Worm (Caenorhabditis elegans) whole organism, L4 larva: Measurements from ENCODE around the gene ekl-5.

Experiments
- F37D6.2 ChIP-seq: sonication (generic microtip); optimal IDR thresholded peaks from 2 replicates; lab custom pipeline; 2016; ENCODE audit warnings: mild to moderate bottlenecking, missing genetic modification characterization, missing compliant biosample characterization
- T26A8.4 ChIP-seq: fragments of 200-800 bp; sonication (Bioruptor generic); IDR thresholded peaks from 2 replicates; pipeline ENCODE4 v1.3.6; 2022; ENCODE audit warnings: missing genetic modification characterization, missing compliant biosample characterization
- ZK546.5 ChIP-seq, 2 experiments: sonication (generic microtip); optimal IDR thresholded peaks; 2 replicates each; lab custom pipeline; 2017; ENCODE audit warnings: missing biosample characterization in 2 of 2, missing genetic modification characterization in 2 of 2
- aha-1 ChIP-seq: fragments of 150-350 bp; peaks from one replicate; lab custom pipeline; 2014; ENCODE audit warnings: missing biosample characterization, missing genetic modification characterization
- aly-2 ChIP-seq: sonication (generic microtip); optimal IDR thresholded peaks from 2 replicates; lab custom pipeline; 2018; ENCODE audit warnings: missing biosample characterization, missing genetic modification characterization
- attf-4 ChIP-seq: sonication (generic microtip); optimal IDR thresholded peaks from 3 replicates; lab custom pipeline; 2017; ENCODE audit warnings: missing biosample characterization, missing genetic modification characterization
- ceh-20 ChIP-seq: fragments of 200-800 bp; sonication (Bioruptor generic); IDR thresholded peaks from 2 replicates; pipeline ENCODE4 v1.3.6; 2022; ENCODE audit warnings: missing genetic modification reagents, missing genetic modification characterization, missing compliant biosample characterization
- ceh-28 ChIP-seq: fragments of 150-350 bp; optimal IDR thresholded peaks from 2 replicates; lab custom pipeline; 2014; ENCODE audit warnings: missing biosample characterization, missing genetic modification reagents, missing genetic modification characterization
- ceh-44 ChIP-seq: fragments of 200-800 bp; sonication (Bioruptor generic); IDR thresholded peaks from 2 replicates; pipeline ENCODE4 v1.3.6; 2022; ENCODE audit warnings: missing genetic modification reagents, missing genetic modification characterization, missing compliant biosample characterization
- ceh-82 ChIP-seq: sonication (generic microtip); optimal IDR thresholded peaks from 2 replicates; lab custom pipeline; 2017; ENCODE audit warnings: missing biosample characterization, missing genetic modification characterization
- ctbp-1 ChIP-seq: fragments of 200-800 bp; sonication (Bioruptor generic); IDR thresholded peaks from 2 replicates; pipeline ENCODE4 v1.3.6; 2022; ENCODE audit warnings: missing genetic modification reagents, missing genetic modification characterization, missing compliant biosample characterization
- daf-8 ChIP-seq: fragments of 200-800 bp; sonication (Bioruptor generic); IDR thresholded peaks from 2 replicates; pipeline ENCODE4 v1.3.6; 2022; ENCODE audit warnings: missing genetic modification characterization, missing compliant biosample characterization
- duxl-1 ChIP-seq: sonication (generic microtip); optimal IDR thresholded peaks from 2 replicates; lab custom pipeline; 2016; ENCODE audit warnings: mild to moderate bottlenecking, missing genetic modification characterization, moderate library complexity, missing compliant biosample characterization; ENCODE audit not compliant: poor library complexity
- fos-1 ChIP-seq: fragments of 150-350 bp; optimal IDR thresholded peaks from 2 replicates; lab custom pipeline; 2014; ENCODE audit warnings: missing biosample characterization, missing genetic modification characterization
- hif-1 ChIP-seq, 2 experiments: sonication (generic microtip); optimal IDR thresholded peaks; 2 replicates each; lab custom pipeline; 2016 to 2017; ENCODE audit warnings: missing compliant biosample characterization in 2 of 2, missing genetic modification characterization in 2 of 2, missing genetic modification reagents in 2 of 2, missing genotype in 2 of 2, mild to moderate bottlenecking in 1 of 2
- hlh-30 ChIP-seq: sonication (generic microtip); optimal IDR thresholded peaks from 2 replicates; lab custom pipeline; 2017; ENCODE audit warnings: antibody characterized with exemption, mild to moderate bottlenecking, missing genetic modification characterization, missing compliant biosample characterization; ENCODE audit not compliant: insufficient read depth
- hmg-1.1 ChIP-seq: fragments of 200-800 bp; sonication (Bioruptor generic); IDR thresholded peaks from 2 replicates; pipeline ENCODE4 v1.3.6; 2022; ENCODE audit warnings: missing genetic modification reagents, missing genetic modification characterization, missing compliant biosample characterization
- lin-1 ChIP-seq: fragments of 200-800 bp; sonication (Bioruptor generic); IDR thresholded peaks from 2 replicates; pipeline ENCODE4 v1.3.6; 2022; ENCODE audit warnings: missing genetic modification reagents, missing genetic modification characterization, missing compliant biosample characterization
- lin-13 ChIP-seq: fragments of 150-350 bp; optimal IDR thresholded peaks from 2 replicates; lab custom pipeline; 2014; ENCODE audit warnings: missing biosample characterization, missing genetic modification reagents, missing genetic modification characterization
- lin-29 ChIP-seq: fragments of 200-800 bp; sonication (Bioruptor generic); IDR thresholded peaks from 2 replicates; pipeline ENCODE4 v1.3.6; 2022; ENCODE audit warnings: missing genetic modification reagents, missing genetic modification characterization, missing compliant biosample characterization
- lin-39 ChIP-seq: fragments of 150-350 bp; optimal IDR thresholded peaks from 2 replicates; lab custom pipeline; 2014; ENCODE audit warnings: missing biosample characterization, missing genetic modification reagents, missing genetic modification characterization
- lsy-2 ChIP-seq, 2 experiments: fragments of 150-350 bp in 1 of 2; sonication (generic microtip) in 1 of 2; optimal IDR thresholded peaks; 2 replicates each; lab custom pipeline; 2014 to 2017; ENCODE audit warnings: missing biosample characterization in 2 of 2, missing genetic modification characterization in 2 of 2
- mdl-1 ChIP-seq, 2 experiments: fragments of 150-350 bp in 1 of 2; sonication (generic microtip) in 1 of 2; optimal IDR thresholded peaks; 2 replicates each; lab custom pipeline; 2014 to 2017; ENCODE audit warnings: missing biosample characterization in 2 of 2, missing genetic modification characterization in 2 of 2
- mxl-3 ChIP-seq: fragments of 200-800 bp; sonication (Bioruptor generic); optimal IDR thresholded peaks from 2 replicates; lab custom pipeline; 2018; ENCODE audit warnings: mild to moderate bottlenecking, missing genetic modification characterization, missing compliant biosample characterization
- nhr-11 ChIP-seq: fragments of 150-350 bp; optimal IDR thresholded peaks from 2 replicates; lab custom pipeline; 2014; ENCODE audit warnings: missing biosample characterization, missing genetic modification characterization
- nhr-28 ChIP-seq: fragments of 150-350 bp; optimal IDR thresholded peaks from 2 replicates; lab custom pipeline; 2014; ENCODE audit warnings: missing biosample characterization, missing genetic modification characterization
- nhr-41 ChIP-seq: fragments of 200-800 bp; sonication (Bioruptor generic); IDR thresholded peaks from 2 replicates; pipeline ENCODE4 v1.3.6; 2022; ENCODE audit warnings: missing genetic modification reagents, missing genetic modification characterization, missing compliant biosample characterization
- nhr-6 ChIP-seq: fragments of 150-350 bp; optimal IDR thresholded peaks from 2 replicates; lab custom pipeline; 2014; ENCODE audit warnings: missing biosample characterization, missing genetic modification characterization
- pha-4 ChIP-seq, 2 experiments: fragments of 150-350 bp in 1 of 2; fragments of 200-800 bp in 1 of 2; sonication (Bioruptor generic) in 1 of 2; IDR thresholded peaks in 1 of 2; optimal IDR thresholded peaks in 1 of 2; 2 replicates each; pipeline versions ENCODE4 v1.3.6 to Lab custom; 2014 to 2022; ENCODE audit warnings: missing genetic modification characterization in 2 of 2, missing genetic modification reagents in 2 of 2, missing biosample characterization in 1 of 2, missing compliant biosample characterization in 1 of 2
- php-3 ChIP-seq: fragments of 200-800 bp; sonication (Bioruptor generic); IDR thresholded peaks from 2 replicates; pipeline ENCODE4 v1.3.6; 2022; ENCODE audit warnings: missing genetic modification reagents, missing genetic modification characterization, missing compliant biosample characterization
- sdz-12 ChIP-seq: fragments of 200-800 bp; sonication (Bioruptor generic); optimal IDR thresholded peaks from 2 replicates; lab custom pipeline; 2018; ENCODE audit warnings: mild to moderate bottlenecking, missing genetic modification characterization, missing compliant biosample characterization
- skn-1 ChIP-seq: fragments of 150-350 bp; optimal IDR thresholded peaks from 2 replicates; lab custom pipeline; 2014; ENCODE audit warnings: missing biosample characterization, missing genetic modification characterization
- snpc-4 ChIP-seq: fragments of 150-350 bp; optimal IDR thresholded peaks from 2 replicates; lab custom pipeline; 2014; ENCODE audit warnings: missing biosample characterization, missing genetic modification characterization
- tra-1 ChIP-seq: fragments of 200-800 bp; sonication (Bioruptor generic); IDR thresholded peaks from 2 replicates; pipeline ENCODE4 v1.3.6; 2022; ENCODE audit warnings: missing genetic modification reagents, missing genetic modification characterization, missing compliant biosample characterization
- unc-62 ChIP-seq, 3 experiments: fragments of 150-350 bp in 1 of 3; sonication (generic microtip); optimal IDR thresholded peaks in 2 of 3; peaks in 1 of 3; 1 replicate in 1 of 3; 2 replicates in 2 of 3; lab custom pipeline; 2014 to 2017; ENCODE audit warnings: missing biosample characterization in 3 of 3, missing genetic modification characterization in 3 of 3, missing genetic modification reagents in 3 of 3, missing genotype in 1 of 3
- vab-7 ChIP-seq: fragments of 200-800 bp; sonication (Bioruptor generic); IDR thresholded peaks from 2 replicates; pipeline ENCODE4 v1.3.6; 2022; ENCODE audit warnings: missing genetic modification reagents, missing genetic modification characterization, missing compliant biosample characterization
- zag-1 ChIP-seq: fragments of 150-350 bp; optimal IDR thresholded peaks from 2 replicates; lab custom pipeline; 2014; ENCODE audit warnings: missing biosample characterization, missing genetic modification characterization
- zip-2 ChIP-seq: fragments of 150-350 bp; optimal IDR thresholded peaks from 2 replicates; lab custom pipeline; 2014; ENCODE audit warnings: missing biosample characterization, missing genetic modification characterization
- ztf-11 ChIP-seq: fragments of 150-350 bp; optimal IDR thresholded peaks from 2 replicates; lab custom pipeline; 2014; ENCODE audit warnings: missing biosample characterization, missing genetic modification characterization

ekl-5 gene

ce11 chrX:13945524-13945923 is 28.6 kb upstream of the ekl-5 start (continued):
- TF ChIP-seq ctbp-1 (GFP tag; lab: Robert Waterston, UW) (peak; percentile 81; the same call in 1 of the 2 replicates), nhr-11 (tag; lab: Kevin White, UChicago) (peak; percentile 62), tra-1 (GFP tag; lab: Robert Waterston, UW) (0 out of 2 replicates have a peak, but pooled peaks have one; percentile 49), lin-13 (GFP tag; lab: Kevin White, UChicago) (peak; percentile 47), aly-2 (no peak), mxl-3 (peak; percentile 81), mdl-1 (tag; optimal IDR thresholded peaks at IDR 0.05; lab: Kevin White, UChicago) (peak; percentile 62 to 87), duxl-1 (peak; percentile 9), hlh-30 (tag; lab: Kevin White, UChicago) (peak; percentile 85), ceh-20 (GFP tag; lab: Robert Waterston, UW) (peak; percentile 74), daf-8 (GFP tag; lab: Robert Waterston, UW) (no peak), nhr-6 (peak; percentile 64), F37D6.2 (tag; lab: Kevin White, UChicago) (peak; percentile 69), pha-4 (GFP tag; IDR thresholded peaks at IDR 0.05; lab: Robert Waterston, UW) (peak; percentile 36; the same call in 1 of the 2 replicates), pha-4 (tag; optimal IDR thresholded peaks at IDR 0.05; lab: Kevin White, UChicago) (no peak), zag-1 (no peak), ceh-82 (tag; lab: Kevin White, UChicago) (no peak), lin-29 (GFP tag; lab: Robert Waterston, UW) (no peak), sdz-12 (GFP tag; lab: Kevin White, UChicago) (no peak), nhr-28 (peak; percentile 39), vab-7 (GFP tag; lab: Robert Waterston, UW) (peak; percentile 35; the same call in 1 of the 2 replicates), lin-1 (GFP tag; lab: Robert Waterston, UW) (no peak), ceh-44 (GFP tag; lab: Robert Waterston, UW) (0 out of 2 replicates have a peak, but pooled peaks have one; percentile 33), T26A8.4 (peak; percentile 43; the same call in 1 of the 2 replicates), fos-1 (no peak), hmg-1.1 (GFP tag; lab: Robert Waterston, UW) (peak; percentile 90), lsy-2 (tag; optimal IDR thresholded peaks at IDR 0.05; lab: Kevin White, UChicago) (peak; percentile 30 to 47), hif-1 (tag; optimal IDR thresholded peaks at IDR 0.05; lab: Kevin White, UChicago) (peak in 1 of 2 experiments; percentile 70), zip-2 (tag; lab: Kevin White, UChicago) (peak; percentile 20), snpc-4 (tag; lab: Kevin White, UChicago) (peak; percentile 57), unc-62 (GFP tag; optimal IDR thresholded peaks at IDR 0.05 in 1 of 2; lab: Kevin White, UChicago) (peak in 1 of 2 experiments; percentile 93), unc-62 (tag; optimal IDR thresholded peaks at IDR 0.05; lab: Kevin White, UChicago) (no peak)

- no peak for TF ChIP-seq nhr-41 (GFP tag; lab: Robert Waterston, UW)
- TF ChIP-seq lin-39 (tag; lab: Kevin White, UChicago) = no peak
- TF ChIP-seq mdl-1 (tag; optimal IDR thresholded peaks at IDR 0.05; lab: Kevin White, UChicago) = no peak
- peak; percentile 95 for TF ChIP-seq aha-1 (tag; lab: Kevin White, UChicago)
- no peak for TF ChIP-seq skn-1
Observed at ce11 chrX:13945090-13945489, 28.1 kb upstream of the ekl-5 start.

- TF ChIP-seq ztf-11 (tag; lab: Kevin White, UChicago) (no peak), ceh-28 (no peak), attf-4 (tag; lab: Kevin White, UChicago) (no peak), daf-8 (GFP tag; lab: Robert Waterston, UW) (no peak), ZK546.5 (tag; optimal IDR thresholded peaks at IDR 0.05; lab: Kevin White, UChicago) (no peak), php-3 (GFP tag; lab: Robert Waterston, UW) (no peak), lin-29 (GFP tag; lab: Robert Waterston, UW) (no peak), zip-2 (tag; lab: Kevin White, UChicago) (no peak)
Observed at ce11 chrX:13944184-13944583, 27.2 kb upstream of the ekl-5 start.
